Fruit fly (Drosophila melanogaster) whole organism, embryonic: ENCODE data around the gene Bet3.
A peak's percentile ranks its signal among the peaks of the same experiment; 100 is the strongest.

ENCODE experiments used
- Aef1 ChIP-seq: fragments of 200-800 bp; sonication (Bioruptor generic); IDR thresholded peaks from 3 replicates; pipeline ENCODE4 v1.3.6; 2022; ENCODE audit warnings: missing biosample characterization, missing genetic modification characterization
- Atf-2 ChIP-seq: fragments of 200-800 bp; sonication (Bioruptor generic); optimal IDR thresholded peaks from 2 replicates; lab custom pipeline; 2016; ENCODE audit warnings: missing biosample characterization, missing genetic modification characterization
- Bgb ChIP-seq: fragments of 200-800 bp; sonication (Bioruptor generic); IDR thresholded peaks from 2 replicates; pipeline ENCODE4 v1.3.6; 2022; ENCODE audit warnings: missing biosample characterization, missing genetic modification characterization; ENCODE audit not compliant: partially characterized antibody
- CG10431 ChIP-seq: fragments of 200-800 bp; sonication (Bioruptor generic); optimal IDR thresholded peaks from 3 replicates; lab custom pipeline; 2018; ENCODE audit warnings: missing biosample characterization, mild to moderate bottlenecking, missing genetic modification characterization
- CG10654 ChIP-seq: fragments of 200-800 bp; sonication (Bioruptor generic); optimal IDR thresholded peaks from 2 replicates; lab custom pipeline; 2016; ENCODE audit warnings: missing biosample characterization, missing genetic modification characterization
- CG12155 ChIP-seq: fragments of 200-800 bp; sonication (Bioruptor generic); optimal IDR thresholded peaks from 3 replicates; lab custom pipeline; 2016; ENCODE audit warnings: missing biosample characterization, missing genetic modification characterization
- CG12744 ChIP-seq: fragments of 200-800 bp; sonication (Bioruptor generic); optimal IDR thresholded peaks from 2 replicates; lab custom pipeline; 2016; ENCODE audit warnings: missing biosample characterization, missing genetic modification characterization
- CG13775 ChIP-seq: fragments of 200-800 bp; sonication (Bioruptor generic); optimal IDR thresholded peaks from 3 replicates; lab custom pipeline; 2017; ENCODE audit warnings: missing biosample characterization, mild to moderate bottlenecking, missing genetic modification characterization
- CG1603 ChIP-seq: fragments of 200-800 bp; sonication (Bioruptor generic); optimal IDR thresholded peaks from 2 replicates; lab custom pipeline; 2019; ENCODE audit warnings: missing biosample characterization, mild to moderate bottlenecking, missing genetic modification characterization, moderate library complexity
- CG17385 ChIP-seq: fragments of 200-800 bp; sonication (Bioruptor generic); optimal IDR thresholded peaks from 3 replicates; lab custom pipeline; 2018; ENCODE audit warnings: missing biosample characterization, mild to moderate bottlenecking, missing genetic modification characterization
- CG17568 ChIP-seq: fragments of 200-800 bp; sonication (Bioruptor generic); optimal IDR thresholded peaks from 2 replicates; lab custom pipeline; 2018; ENCODE audit warnings: missing biosample characterization, mild to moderate bottlenecking, missing genetic modification characterization, moderate library complexity
- CG1792 ChIP-seq: fragments of 200-800 bp; sonication (Bioruptor generic); optimal IDR thresholded peaks from 2 replicates; lab custom pipeline; 2016; ENCODE audit warnings: missing biosample characterization, missing genetic modification characterization
- CG2199 ChIP-seq: fragments of 200-800 bp; sonication (Bioruptor generic); IDR thresholded peaks from 3 replicates; pipeline ENCODE4 v1.3.6; 2022; ENCODE audit warnings: missing biosample characterization, missing genetic modification characterization
- CG32532 ChIP-seq: fragments of 200-800 bp; sonication (Bioruptor generic); IDR thresholded peaks from 2 replicates; pipeline ENCODE4 v1.3.6; 2022; ENCODE audit warnings: missing biosample characterization, missing genetic modification characterization
- CG32772 ChIP-seq: fragments of 200-800 bp; sonication (Bioruptor generic); IDR thresholded peaks from 2 replicates; pipeline ENCODE4 v1.3.6; 2022; ENCODE audit warnings: missing biosample characterization, missing genetic modification characterization
- CG4328 ChIP-seq: fragments of 200-800 bp; sonication (Bioruptor generic); optimal IDR thresholded peaks from 3 replicates; lab custom pipeline; 2017; ENCODE audit warnings: missing biosample characterization, missing genetic modification reagents, missing genetic modification characterization
- CG6272 ChIP-seq: fragments of 200-800 bp; sonication (Bioruptor generic); IDR thresholded peaks from 2 replicates; pipeline ENCODE4 v1.3.6; 2022; ENCODE audit warnings: missing biosample characterization, missing genetic modification characterization
- CG7963 ChIP-seq: fragments of 200-800 bp; sonication (Bioruptor generic); IDR thresholded peaks from 3 replicates; pipeline ENCODE4 v1.3.6; 2022; ENCODE audit warnings: missing biosample characterization, missing genetic modification characterization; ENCODE audit not compliant: partially characterized antibody
- CrebB ChIP-seq: fragments of 200-800 bp; sonication (Bioruptor generic); optimal IDR thresholded peaks from 3 replicates; lab custom pipeline; 2018; ENCODE audit warnings: missing biosample characterization, mild to moderate bottlenecking, missing genetic modification characterization
- D19A ChIP-seq: fragments of 200-800 bp; optimal IDR thresholded peaks from 3 replicates; lab custom pipeline; 2019; ENCODE audit warnings: missing biosample characterization, mild to moderate bottlenecking, missing genetic modification characterization, moderate library complexity
- Dek ChIP-seq: fragments of 200-800 bp; sonication (Bioruptor generic); optimal IDR thresholded peaks from 3 replicates; lab custom pipeline; 2019; ENCODE audit warnings: missing biosample characterization, mild to moderate bottlenecking, missing genetic modification characterization, moderate library complexity
- Dip2 ChIP-seq: fragments of 200-800 bp; sonication (Bioruptor generic); IDR thresholded peaks from 2 replicates; pipeline ENCODE4 v1.3.6; 2022; ENCODE audit warnings: missing biosample characterization, missing genetic modification characterization
- Eip74EF ChIP-seq, 2 experiments: fragments of 200-800 bp in 1 of 2; fragments of >200 bp in 1 of 2; sonication (Bioruptor generic) in 1 of 2; optimal IDR thresholded peaks; 2 replicates each; lab custom pipeline; 2017 to 2019; ENCODE audit warnings: missing biosample characterization in 2 of 2, missing genetic modification characterization in 2 of 2, mild to moderate bottlenecking in 1 of 2, moderate library complexity in 1 of 2
- HmgZ ChIP-seq: fragments of 200-800 bp; sonication (Bioruptor generic); optimal IDR thresholded peaks from 2 replicates; lab custom pipeline; 2018; ENCODE audit warnings: missing biosample characterization, mild to moderate bottlenecking, missing genetic modification characterization
- Hr39 ChIP-seq: fragments of >200 bp; optimal IDR thresholded peaks from 2 replicates; lab custom pipeline; 2017
- Kr ChIP-seq: fragments of 200-800 bp; sonication (Bioruptor generic); optimal IDR thresholded peaks from 2 replicates; lab custom pipeline; 2017; ENCODE audit warnings: missing biosample characterization, mild to moderate bottlenecking, missing genetic modification characterization
- Med ChIP-seq: fragments of 200-800 bp; sonication (Bioruptor generic); peaks from one replicate; lab custom pipeline; 2016; ENCODE audit warnings: missing biosample characterization, missing genetic modification characterization, mild to moderate bottlenecking, inconsistent platforms, moderate library complexity
- NfI ChIP-seq: fragments of 200-800 bp; sonication (Bioruptor generic); optimal IDR thresholded peaks from 3 replicates; lab custom pipeline; 2018; ENCODE audit warnings: missing biosample characterization, mild to moderate bottlenecking, missing genetic modification characterization, moderate library complexity
- Rfx ChIP-seq: fragments of 200-800 bp; sonication (Bioruptor generic); IDR thresholded peaks from 2 replicates; pipeline ENCODE4 v1.3.6; 2022; ENCODE audit warnings: missing biosample characterization, missing genetic modification characterization
- Spps ChIP-seq: fragments of 200-800 bp; sonication (Bioruptor generic); optimal IDR thresholded peaks from 2 replicates; lab custom pipeline; 2018; ENCODE audit warnings: missing biosample characterization, mild to moderate bottlenecking, missing genetic modification characterization
- Taf1 ChIP-seq: fragments of 200-800 bp; sonication (Bioruptor generic); IDR thresholded peaks from 2 replicates; pipeline ENCODE4 v1.3.6; 2022; ENCODE audit warnings: missing biosample characterization, missing genetic modification characterization
- amos ChIP-seq: fragments of 200-800 bp; sonication (Bioruptor generic); IDR thresholded peaks from 2 replicates; pipeline ENCODE4 v1.3.6; 2022; ENCODE audit warnings: missing biosample characterization, missing genetic modification characterization; ENCODE audit not compliant: partially characterized antibody
- aop ChIP-seq: fragments of 200-800 bp; sonication (Bioruptor generic); IDR thresholded peaks from 2 replicates; pipeline ENCODE4 v1.3.6; 2022; ENCODE audit warnings: missing biosample characterization, missing genetic modification characterization
- ap ChIP-seq: fragments of 200-800 bp; sonication (Bioruptor generic); IDR thresholded peaks from 2 replicates; pipeline ENCODE4 v1.3.6; 2022; ENCODE audit warnings: missing biosample characterization, missing genetic modification characterization
- ara ChIP-seq: fragments of 200-800 bp; sonication (Bioruptor generic); IDR thresholded peaks from 2 replicates; pipeline ENCODE4 v1.3.6; 2022; ENCODE audit warnings: missing biosample characterization, missing genetic modification characterization
- ash1 ChIP-seq: fragments of 200-800 bp; sonication (Bioruptor generic); optimal IDR thresholded peaks from 2 replicates; lab custom pipeline; 2018; ENCODE audit warnings: missing biosample characterization, mild to moderate bottlenecking, missing genetic modification characterization
- az2 ChIP-seq: fragments of 200-800 bp; sonication (Bioruptor generic); optimal IDR thresholded peaks from 3 replicates; lab custom pipeline; 2016; ENCODE audit warnings: missing biosample characterization, missing genetic modification characterization
- chn ChIP-seq: fragments of 200-800 bp; sonication (Bioruptor generic); optimal IDR thresholded peaks from 2 replicates; lab custom pipeline; 2016; ENCODE audit warnings: missing biosample characterization, missing genetic modification characterization
- crp ChIP-seq, 2 experiments: fragments of 200-800 bp; sonication (Bioruptor generic); optimal IDR thresholded peaks; 2 replicates in 1 of 2; 3 replicates in 1 of 2; lab custom pipeline; 2017; ENCODE audit warnings: missing biosample characterization in 2 of 2, missing genetic modification characterization in 2 of 2, mild to moderate bottlenecking in 1 of 2, moderate library complexity in 1 of 2
- cwo ChIP-seq: fragments of 200-800 bp; sonication (Bioruptor generic); optimal IDR thresholded peaks from 3 replicates; lab custom pipeline; 2017; ENCODE audit warnings: missing biosample characterization, missing genetic modification characterization, mild to moderate bottlenecking, moderate library complexity, missing genetic modification reagents
- dm ChIP-seq: fragments of 200-800 bp; sonication (Bioruptor generic); optimal IDR thresholded peaks from 3 replicates; lab custom pipeline; 2016; ENCODE audit warnings: missing biosample characterization, missing genetic modification characterization
- dmrt99B ChIP-seq: fragments of 200-800 bp; sonication (Bioruptor generic); optimal IDR thresholded peaks from 2 replicates; lab custom pipeline; 2018; ENCODE audit warnings: missing biosample characterization, mild to moderate bottlenecking, missing genetic modification characterization, moderate library complexity
- fd3F ChIP-seq: fragments of 200-800 bp; sonication (Bioruptor generic); optimal IDR thresholded peaks from 2 replicates; lab custom pipeline; 2018; ENCODE audit warnings: missing biosample characterization, mild to moderate bottlenecking, missing genetic modification characterization, moderate library complexity
- klu ChIP-seq: fragments of 200-800 bp; sonication (Bioruptor generic); IDR thresholded peaks from 2 replicates; pipeline ENCODE4 v1.3.6; 2022; ENCODE audit warnings: missing biosample characterization, missing genetic modification characterization
- oc ChIP-seq: fragments of 200-800 bp; sonication (Bioruptor generic); optimal IDR thresholded peaks from 2 replicates; lab custom pipeline; 2018; ENCODE audit warnings: missing biosample characterization, mild to moderate bottlenecking, missing genetic modification characterization, moderate library complexity
- prd ChIP-seq, 3 experiments: fragments of >200 bp in 2 of 3; fragments of 200-800 bp in 1 of 3; sonication (Bioruptor generic) in 1 of 3; optimal IDR thresholded peaks in 2 of 3; IDR thresholded peaks in 1 of 3; 2 replicates in 2 of 3; 3 replicates in 1 of 3; pipeline versions ENCODE4 v1.3.6 to Lab custom; 2017 to 2022; ENCODE audit warnings: missing biosample characterization in 1 of 3, missing genetic modification characterization in 1 of 3
- run ChIP-seq: fragments of 200-800 bp; sonication (Bioruptor generic); optimal IDR thresholded peaks from 3 replicates; lab custom pipeline; 2018; ENCODE audit warnings: missing biosample characterization, mild to moderate bottlenecking, missing genetic modification characterization
- sens-2 ChIP-seq: fragments of 200-800 bp; sonication (Bioruptor generic); IDR thresholded peaks from 2 replicates; pipeline ENCODE4 v1.3.6; 2022; ENCODE audit warnings: missing biosample characterization, missing genetic modification characterization
- tgo ChIP-seq: fragments of 200-800 bp; sonication (Bioruptor generic); IDR thresholded peaks from 3 replicates; pipeline ENCODE4 v1.3.6; 2022; ENCODE audit warnings: missing biosample characterization, missing genetic modification characterization
- zfh1 ChIP-seq: fragments of 200-800 bp; sonication (Bioruptor generic); IDR thresholded peaks from 3 replicates; pipeline ENCODE4 v1.3.6; 2022; ENCODE audit warnings: missing biosample characterization, missing genetic modification characterization

Gene Bet3

dm6 chr3L:9457619-9458092 lies 15.6 kb upstream of the Bet3 start, which contains the start of gene CG3437 (continued):
- peak; percentile 99 for TF ChIP-seq CG6272
- peak; percentile 44; the same call in 1 of the 2 replicates for TF ChIP-seq amos
- TF ChIP-seq CG32772 (GFP tag; lab: Robert Waterston, UW): peak; percentile 100
- peak; percentile 99 for TF ChIP-seq ap (GFP tag; lab: Robert Waterston, UW)
- TF ChIP-seq chn: peak; percentile 99
- TF ChIP-seq CG12155: peak; percentile 98
- TF ChIP-seq Med (GFP tag; lab: Kevin White, UChicago): peak; percentile 100
- TF ChIP-seq Dip2 (GFP tag; lab: Robert Waterston, UW): peak; percentile 79
- peak; percentile 99 for TF ChIP-seq tgo (GFP tag; lab: Robert Waterston, UW)
- TF ChIP-seq ara (GFP tag; lab: Robert Waterston, UW): peak; percentile 100
- no peak for TF ChIP-seq Bgb (GFP tag; lab: Robert Waterston, UW)
- TF ChIP-seq Atf-2 (GFP tag; lab: Kevin White, UChicago): peak; percentile 98
- peak; percentile 99 for TF ChIP-seq HmgZ (tag; lab: Kevin White, UChicago)
- peak; percentile 99 for TF ChIP-seq CG2199 (GFP tag; lab: Robert Waterston, UW)
- TF ChIP-seq CG12744 (GFP tag; lab: Kevin White, UChicago): peak; percentile 98
- peak; percentile 98 for TF ChIP-seq Dek
- peak; percentile 99 for TF ChIP-seq Aef1 (GFP tag; lab: Robert Waterston, UW)
- TF ChIP-seq CG32532: peak; percentile 99
- peak; percentile 46 to 92 for TF ChIP-seq crp (GFP tag; optimal IDR thresholded peaks at IDR 0.05; lab: Kevin White, UChicago)
- TF ChIP-seq CG17568 (GFP tag; lab: Kevin White, UChicago): peak; percentile 98
- TF ChIP-seq CG13775: peak; percentile 98
- TF ChIP-seq CG4328 (GFP tag; lab: Kevin White, UChicago): peak; percentile 97
- TF ChIP-seq az2 (GFP tag; lab: Kevin White, UChicago): peak; percentile 99
- TF ChIP-seq Kr (GFP tag; lab: Kevin White, UChicago): peak; percentile 71
- TF ChIP-seq klu: peak; percentile 98
- TF ChIP-seq prd (optimal IDR thresholded peaks at IDR 0.05; lab: Kevin White, UChicago): no peak
- peak; percentile 100 for TF ChIP-seq prd (GFP tag; IDR thresholded peaks at IDR 0.05; lab: Robert Waterston, UW)
- TF ChIP-seq cwo: peak; percentile 97
- peak; percentile 98 for TF ChIP-seq CG10654 (GFP tag; lab: Kevin White, UChicago)
- TF ChIP-seq Taf1 (GFP tag; lab: Robert Waterston, UW): peak; percentile 97
- peak; percentile 96 for TF ChIP-seq aop (GFP tag; lab: Robert Waterston, UW)
- peak; percentile 98 for TF ChIP-seq dmrt99B
- no peak for TF ChIP-seq CG7963 (GFP tag; lab: Robert Waterston, UW)
- TF ChIP-seq Eip74EF (GFP tag; optimal IDR thresholded peaks at IDR 0.05; lab: Kevin White, UChicago): peak in 1 of 2 experiments; percentile 96
- TF ChIP-seq run: peak; percentile 94
- TF ChIP-seq CG1792 (GFP tag; lab: Kevin White, UChicago): peak; percentile 97
- peak; percentile 96 for TF ChIP-seq ash1 (GFP tag; lab: Kevin White, UChicago)
- TF ChIP-seq zfh1 (GFP tag; lab: Robert Waterston, UW): peak; percentile 100
- TF ChIP-seq D19A (tag; lab: Kevin White, UChicago): peak; percentile 85
- TF ChIP-seq Hr39 (lab: Kevin White, UChicago): no peak
- peak; percentile 98 for TF ChIP-seq CG17385 (GFP tag; lab: Kevin White, UChicago)
- TF ChIP-seq sens-2: peak; percentile 99
- TF ChIP-seq dm (GFP tag; lab: Kevin White, UChicago): peak; percentile 95
- peak; percentile 95 for TF ChIP-seq CG10431
- peak; percentile 96 for TF ChIP-seq Spps (tag; lab: Kevin White, UChicago)
- TF ChIP-seq NfI (GFP tag; lab: Kevin White, UChicago): peak; percentile 99
- peak; percentile 98 for TF ChIP-seq fd3F
- TF ChIP-seq oc: peak; percentile 98
- TF ChIP-seq CrebB (tag; lab: Kevin White, UChicago): peak; percentile 98
- peak; percentile 100 for TF ChIP-seq Rfx
- TF ChIP-seq CG1603 (tag; lab: Kevin White, UChicago): peak; percentile 96
